Fruit fly (Drosophila melanogaster) whole organism, wandering third instar larva: ENCODE measurements around the gene CG12971.

Source experiments
- HLH106 ChIP-seq: fragments of 200-800 bp; optimal IDR thresholded peaks from 3 replicates; lab custom pipeline; 2019; ENCODE audit warnings: missing biosample characterization, mild to moderate bottlenecking, missing genetic modification characterization, moderate library complexity
- Hr83 ChIP-seq: fragments of 200-300 bp; sonication (Bioruptor generic); optimal IDR thresholded peaks from 2 replicates; lab custom pipeline; 2016; ENCODE audit warnings: missing biosample characterization, mild to moderate bottlenecking, missing genetic modification characterization, moderate library complexity; ENCODE audit not compliant: poor library complexity, severe bottlenecking
- Jra ChIP-seq: sonication (Bioruptor generic); optimal IDR thresholded peaks from 2 replicates; lab custom pipeline; 2016; ENCODE audit warnings: missing biosample characterization, missing genetic modification characterization
- Mio ChIP-seq: sonication (Bioruptor generic); optimal IDR thresholded peaks from 2 replicates; lab custom pipeline; 2016; ENCODE audit warnings: missing biosample characterization, missing genetic modification characterization
- Myc ChIP-seq: fragments of >200 bp; optimal IDR thresholded peaks from 2 replicates; lab custom pipeline; 2017
- OdsH ChIP-seq: fragments of 200-800 bp; sonication (Bioruptor generic); optimal IDR thresholded peaks from 2 replicates; lab custom pipeline; 2016; ENCODE audit warnings: missing biosample characterization, mild to moderate bottlenecking, missing genetic modification characterization
- brk ChIP-seq: fragments of 200-800 bp; sonication (Bioruptor generic); optimal IDR thresholded peaks from 2 replicates; lab custom pipeline; 2016; ENCODE audit warnings: missing biosample characterization, mild to moderate bottlenecking, missing genetic modification characterization
- ey ChIP-seq: fragments of 200-800 bp; sonication (Bioruptor generic); optimal IDR thresholded peaks from 2 replicates; lab custom pipeline; 2016; ENCODE audit warnings: missing biosample characterization, missing genetic modification characterization
- h ChIP-seq: fragments of 200-800 bp; sonication (Bioruptor generic); optimal IDR thresholded peaks from 3 replicates; lab custom pipeline; 2016; ENCODE audit warnings: missing biosample characterization, mild to moderate bottlenecking, missing genetic modification characterization
- jim ChIP-seq: fragments of 175-275, 200-325 bp; sonication (Bioruptor generic); optimal IDR thresholded peaks from 2 replicates; lab custom pipeline; 2016; ENCODE audit warnings: missing biosample characterization, mild to moderate bottlenecking, missing genetic modification characterization
- lola ChIP-seq: fragments of >200 bp; optimal IDR thresholded peaks from 2 replicates; lab custom pipeline; 2017; ENCODE audit warnings: missing biosample characterization, missing genetic modification characterization
- psq ChIP-seq: fragments of 200-800 bp; sonication (Bioruptor generic); optimal IDR thresholded peaks from 3 replicates; lab custom pipeline; 2017; ENCODE audit warnings: missing biosample characterization, mild to moderate bottlenecking, missing genetic modification characterization, moderate library complexity
- sv ChIP-seq: fragments of 200-800 bp; sonication (Bioruptor generic); optimal IDR thresholded peaks from 3 replicates; lab custom pipeline; 2016; ENCODE audit warnings: missing biosample characterization, missing genetic modification characterization
- tai ChIP-seq: sonication (Bioruptor generic); optimal IDR thresholded peaks from 2 replicates; lab custom pipeline; 2016; ENCODE audit warnings: missing biosample characterization, missing genetic modification characterization

dm6 chr3L:21380581-21381175 is 24.4 kb upstream of the CG12971 start:
- TF ChIP-seq h (GFP tag; lab: Kevin White, UChicago) (no peak), lola (GFP tag; lab: Kevin White, UChicago) (no peak), HLH106 (tag; lab: Kevin White, UChicago) (no peak), OdsH (GFP tag; lab: Kevin White, UChicago) (no peak), psq (GFP tag; lab: Kevin White, UChicago) (no peak), ey (GFP tag; lab: Kevin White, UChicago) (no peak), Myc (lab: Kevin White, UChicago) (no peak), jim (GFP tag; lab: Kevin White, UChicago) (no peak), brk (no peak), sv (GFP tag; lab: Kevin White, UChicago) (no peak), Jra (GFP tag; lab: Kevin White, UChicago) (no peak), tai (GFP tag; lab: Kevin White, UChicago) (no peak), Hr83 (GFP tag; lab: Kevin White, UChicago) (no peak), Mio (GFP tag; lab: Kevin White, UChicago) (no peak)
